Fruit fly (Drosophila melanogaster) S2 (cell line): ENCODE measurements around the gene Eip78C.

Experiments used
- CG8478 ChIP-seq: fragments of >200 bp; optimal IDR thresholded peaks from 2 replicates; lab custom pipeline; 2018
- CTCF ChIP-seq, 2 experiments: fragments of >200 bp; optimal IDR thresholded peaks; 2 replicates each; lab custom pipeline; 2018

Eip78C gene

DNA sequence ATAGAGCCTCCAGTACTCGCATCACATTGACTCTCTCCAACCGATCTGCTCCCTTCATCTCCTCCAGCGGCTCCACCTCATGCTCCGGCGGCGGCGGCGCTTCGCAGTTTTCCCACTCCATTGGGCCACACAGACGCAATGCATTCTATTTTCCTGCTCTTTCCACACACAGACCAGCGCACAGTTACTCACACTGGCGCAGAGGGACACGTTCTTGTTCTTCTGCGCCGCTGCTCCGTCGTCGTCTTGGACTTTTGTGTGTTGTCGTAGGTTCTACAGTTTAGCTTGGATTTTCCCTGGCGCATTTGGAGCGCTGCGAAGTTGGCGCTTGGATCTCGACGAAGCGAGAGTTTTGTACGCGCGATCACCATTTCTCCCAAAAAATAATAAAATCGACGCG is at the start of gene Eip78C:
Eip78C (plus strand) TSS at position 301 of the 400 bp plus-strand sequence.
- no peak for TF ChIP-seq CTCF (optimal IDR thresholded peaks at IDR 0.05; lab: Kevin White, UChicago)

DNA sequence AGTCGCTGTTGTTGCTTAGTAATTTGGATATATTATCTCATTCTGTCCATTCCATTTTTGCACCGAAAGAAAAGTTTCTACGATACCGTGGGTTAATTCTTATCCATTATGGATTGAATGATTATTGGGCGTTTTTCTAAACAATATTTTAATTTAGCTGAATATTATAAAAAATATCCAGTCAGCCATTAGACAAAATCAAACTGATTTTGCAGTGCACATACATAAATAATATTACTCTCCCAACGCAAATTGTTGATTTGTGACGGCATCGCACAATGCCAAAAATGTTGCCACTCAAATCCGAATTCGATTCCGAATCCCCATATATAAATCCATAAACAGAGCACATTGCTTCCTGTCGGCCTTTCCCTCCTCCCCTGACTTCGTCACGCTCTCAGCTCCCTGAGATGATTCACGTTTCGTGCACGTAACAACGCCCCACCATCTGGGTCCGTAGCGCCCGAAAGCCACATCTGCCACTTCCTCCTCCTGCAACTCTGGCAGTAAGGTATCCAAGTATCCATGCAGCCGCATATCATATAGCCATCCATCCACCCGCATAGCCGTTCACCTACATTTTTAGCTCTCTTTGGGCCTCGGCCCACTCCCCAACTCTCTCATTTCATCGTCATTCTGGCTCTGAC is 49.4 kb upstream of the Eip78C start:
- no peak for TF ChIP-seq CG8478 (lab: Kevin White, UChicago)
- TF ChIP-seq CTCF (optimal IDR thresholded peaks at IDR 0.05; lab: Kevin White, UChicago): no peak

- TF ChIP-seq CG8478 (lab: Kevin White, UChicago) (no peak), CTCF (optimal IDR thresholded peaks at IDR 0.05; lab: Kevin White, UChicago) (no peak)
Observed at dm6 chr3L:21185622-21186021, 40.8 kb upstream of the Eip78C start.

DNA sequence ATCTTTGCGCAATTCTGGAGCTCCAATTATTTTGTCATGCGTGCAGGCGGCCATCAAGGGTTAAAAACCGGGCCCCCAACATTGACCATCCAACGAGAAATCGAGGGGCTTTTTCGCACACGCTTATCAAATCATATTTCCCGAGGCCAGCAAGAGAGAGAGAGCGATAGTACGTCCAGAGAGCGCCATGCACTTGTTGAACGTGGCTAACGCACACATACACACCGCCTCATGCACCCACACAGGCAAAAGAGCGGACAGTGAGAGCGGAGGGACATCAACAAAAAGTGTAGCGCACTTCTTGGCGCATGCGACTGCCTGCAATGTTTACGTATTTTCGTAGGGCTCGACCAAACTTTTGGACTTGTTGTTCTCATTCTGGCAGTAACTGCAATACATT is 39.9 kb upstream of the Eip78C start:
- TF ChIP-seq CG8478 (lab: Kevin White, UChicago): no peak
- TF ChIP-seq CTCF (optimal IDR thresholded peaks at IDR 0.05; lab: Kevin White, UChicago): no peak

- TF ChIP-seq CTCF (optimal IDR thresholded peaks at IDR 0.05; lab: Kevin White, UChicago) (no peak), CG8478 (lab: Kevin White, UChicago) (no peak)
Observed at dm6 chr3L:21192024-21192423, 34.4 kb upstream of the Eip78C start.

DNA sequence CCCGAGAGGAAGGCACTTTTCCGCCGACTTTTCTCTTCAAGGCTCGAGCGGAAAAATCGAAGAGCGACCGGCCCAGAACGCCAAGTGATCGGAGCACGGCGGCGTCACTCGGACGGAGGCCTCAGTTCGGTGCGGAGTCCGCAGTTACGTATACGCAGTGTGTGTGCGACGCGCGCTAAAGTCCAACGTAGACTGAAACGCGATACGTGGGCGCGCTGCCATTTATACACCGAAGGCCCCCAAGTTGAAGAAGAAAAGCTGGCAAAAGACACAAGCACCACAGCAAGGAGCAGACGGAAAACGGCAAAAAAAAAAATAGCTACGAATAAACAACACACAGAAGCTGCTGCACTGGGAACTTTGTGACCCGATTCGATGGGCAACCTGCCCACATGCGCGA is 33.2 kb upstream of the Eip78C start, which contains the start of gene CG42337:
CG42337 (minus strand) TSS at position 194 of the 400 bp plus-strand sequence.
- no peak for TF ChIP-seq CTCF (optimal IDR thresholded peaks at IDR 0.05; lab: Kevin White, UChicago)
- no peak for TF ChIP-seq CG8478 (lab: Kevin White, UChicago)

DNA sequence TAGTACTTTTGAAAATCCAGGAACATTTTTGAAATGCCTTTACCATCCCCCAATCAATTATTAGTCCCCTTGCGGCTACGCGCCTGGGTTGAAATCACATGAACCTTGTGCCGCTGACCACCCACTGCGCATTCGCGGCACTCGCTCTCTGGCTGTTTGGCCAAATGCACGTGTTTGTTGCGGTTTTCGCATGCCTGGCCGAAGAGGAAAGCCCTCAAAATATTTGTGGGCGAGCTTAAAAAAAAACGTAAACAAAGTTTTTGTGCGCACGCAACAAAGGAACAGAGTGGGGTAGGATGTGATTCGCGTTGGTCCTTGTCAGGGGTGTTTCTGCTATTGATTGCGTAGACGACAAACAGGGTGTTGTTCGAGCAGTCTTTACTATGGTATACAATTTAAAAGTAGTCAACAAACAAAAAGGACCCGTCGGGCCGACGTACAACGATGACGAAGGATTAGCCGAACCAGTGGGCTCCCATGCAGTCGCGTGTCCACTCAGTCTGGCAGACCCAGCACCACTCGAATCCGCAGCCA is 31.9 kb upstream of the Eip78C start:
- TF ChIP-seq CTCF (optimal IDR thresholded peaks at IDR 0.05; lab: Kevin White, UChicago) (no peak), CG8478 (lab: Kevin White, UChicago) (no peak)

DNA sequence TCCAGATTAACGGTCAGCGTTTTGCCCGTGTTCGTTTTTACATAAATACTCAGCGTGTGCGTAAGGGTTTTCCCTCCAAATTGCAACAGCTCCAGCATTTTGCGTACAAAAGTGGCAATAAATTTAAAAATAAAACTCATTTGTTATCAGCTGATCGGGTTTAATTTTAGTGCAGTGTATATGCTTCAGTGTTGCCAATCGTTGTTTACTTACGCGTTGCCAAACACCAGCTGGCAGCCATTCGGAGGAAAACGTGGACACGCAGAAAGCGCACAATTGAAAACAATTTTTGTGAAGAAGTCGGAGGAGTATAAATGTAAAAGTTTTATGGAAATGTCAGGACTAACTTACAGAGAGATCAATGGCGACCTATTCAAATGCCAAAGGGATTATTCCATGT is 29.8 kb upstream of the Eip78C start, which contains the start of the genes Targ3 and park:
Targ3 (plus strand) TSS at position 269 of the 400 bp plus-strand sequence.
park (minus strand) TSS at position 291 of the 400 bp plus-strand sequence.
- no peak for TF ChIP-seq CG8478 (lab: Kevin White, UChicago)
- TF ChIP-seq CTCF (optimal IDR thresholded peaks at IDR 0.05; lab: Kevin White, UChicago): no peak

- TF ChIP-seq CG8478 (lab: Kevin White, UChicago): no peak
- TF ChIP-seq CTCF (optimal IDR thresholded peaks at IDR 0.05; lab: Kevin White, UChicago): no peak
Observed at dm6 chr3L:21200587-21200986, 25.8 kb upstream of the Eip78C start.

dm6 chr3L:21201246-21201896 is 25.0 kb upstream of the Eip78C start:
- TF ChIP-seq CTCF (optimal IDR thresholded peaks at IDR 0.05; lab: Kevin White, UChicago) (no peak), CG8478 (lab: Kevin White, UChicago) (no peak)

- TF ChIP-seq CG8478 (lab: Kevin White, UChicago): no peak
- peak in 1 of 2 experiments; percentile 24 for TF ChIP-seq CTCF (optimal IDR thresholded peaks at IDR 0.05; lab: Kevin White, UChicago)
Observed at dm6 chr3L:21202029-21202776, 24.2 kb upstream of the Eip78C start.

- no peak for TF ChIP-seq CTCF (optimal IDR thresholded peaks at IDR 0.05; lab: Kevin White, UChicago)
- TF ChIP-seq CG8478 (lab: Kevin White, UChicago): no peak
Observed at dm6 chr3L:21202777-21203282, 23.6 kb upstream of the Eip78C start, which contains the start of the genes Targ1, CG10512 and Targ2. Gene Targ1 (minus strand): TSS chr3L:21202882. Gene CG10512 (plus strand): TSS chr3L:21202920. Gene Targ2 (minus strand): TSS chr3L:21203232.

- TF ChIP-seq CG8478 (lab: Kevin White, UChicago): no peak
- no peak for TF ChIP-seq CTCF (optimal IDR thresholded peaks at IDR 0.05; lab: Kevin White, UChicago)
Observed at dm6 chr3L:21204581-21205495, 21.6 kb upstream of the Eip78C start.
